Fruit fly (Drosophila melanogaster): ENCODE measurements around the gene Arf1.

Arf1 gene

DNA sequence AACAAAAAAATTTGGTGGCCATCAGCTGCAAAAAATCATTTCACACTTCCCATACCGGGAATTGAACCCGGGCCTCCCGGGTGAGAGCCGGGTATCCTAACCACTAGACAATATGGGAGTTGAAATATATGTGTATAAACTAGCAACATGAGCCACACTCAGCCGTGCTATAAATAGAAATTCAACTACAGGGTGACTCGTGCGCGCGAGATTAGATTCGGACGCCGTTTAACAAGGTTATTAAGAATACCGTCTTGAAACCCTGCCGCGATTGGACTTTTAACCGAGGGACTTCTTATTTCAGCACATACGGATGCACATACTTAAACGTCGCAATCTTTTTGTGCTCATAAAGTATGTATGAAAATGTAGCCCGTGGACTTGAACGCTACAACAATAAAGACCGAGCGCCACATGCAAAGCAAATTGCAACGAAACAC is 24.3 kb downstream of the Arf1 start (continued):
- TF ChIP-seq Deaf1 (tag; optimal IDR thresholded peaks at IDR 0.05) (no peak), Dip3 (GFP tag; optimal IDR thresholded peaks at IDR 0.05) (no peak), CG2712 (tag; optimal IDR thresholded peaks at IDR 0.05) (peak; percentile 17), jumu (GFP tag; optimal IDR thresholded peaks at IDR 0.05) (no peak), Rx (GFP tag; IDR thresholded peaks at IDR 0.05) (no peak), Sox100B (GFP tag; optimal IDR thresholded peaks at IDR 0.05) (no peak), hb (GFP tag; IDR thresholded peaks at IDR 0.05; ENCODE audit: partially characterized antibody) (peak; percentile 86), bsh (GFP tag; optimal IDR thresholded peaks at IDR 0.05) (peak in 1 of 2 experiments; percentile 1), run (tag; optimal IDR thresholded peaks at IDR 0.05) (no peak), cad (GFP tag; optimal IDR thresholded peaks at IDR 0.05) (peak; percentile 32), aop (GFP tag; IDR thresholded peaks at IDR 0.05) (no peak), twi (tag; optimal IDR thresholded peaks at IDR 0.05) (no peak), crol (GFP tag; IDR thresholded peaks at IDR 0.05) (no peak), z (GFP tag; IDR thresholded peaks at IDR 0.05) (no peak), pfk (GFP tag; optimal IDR thresholded peaks at IDR 0.05) (no peak), ase (GFP tag; IDR thresholded peaks at IDR 0.05) (no peak), pnt (GFP tag; optimal IDR thresholded peaks at IDR 0.05) (no peak), Vsx1 (GFP tag; optimal IDR thresholded peaks at IDR 0.05) (no peak), CG10321 (GFP tag; IDR thresholded peaks at IDR 0.05) (no peak), Ptx1 (GFP tag; IDR thresholded peaks at IDR 0.05) (no peak), CG8944 (GFP tag; optimal IDR thresholded peaks at IDR 0.05) (no peak), rib (GFP tag; IDR thresholded peaks at IDR 0.05) (0 out of 2 replicates have a peak, but pooled peaks have one; percentile 41), Lhr (GFP tag; optimal IDR thresholded peaks at IDR 0.05) (no peak), pros (GFP tag; optimal IDR thresholded peaks at IDR 0.05) (peak; percentile 31), az2 (GFP tag; optimal IDR thresholded peaks at IDR 0.05) (no peak), CG15269 (tag; optimal IDR thresholded peaks at IDR 0.05) (peak; percentile 4), Elba2 (GFP tag; optimal IDR thresholded peaks at IDR 0.05) (no peak), Max (GFP tag; optimal IDR thresholded peaks at IDR 0.05) (no peak), CG15479 (GFP tag; optimal IDR thresholded peaks at IDR 0.05) (no peak), stwl (tag; optimal IDR thresholded peaks at IDR 0.05) (no peak), CG7372 (GFP tag; IDR thresholded peaks at IDR 0.05) (no peak), CG16813 (GFP tag; IDR thresholded peaks at IDR 0.05; ENCODE audit: partially characterized antibody) (peak; percentile 95), PHDP (tag; optimal IDR thresholded peaks at IDR 0.05) (no peak), chn (GFP tag; optimal IDR thresholded peaks at IDR 0.05) (no peak), dysf (GFP tag; IDR thresholded peaks at IDR 0.05) (no peak), CG4360 (GFP tag; IDR thresholded peaks at IDR 0.05) (no peak), CG7987 (GFP tag; optimal IDR thresholded peaks at IDR 0.05) (no peak), CG13287 (GFP tag; IDR thresholded peaks at IDR 0.05; ENCODE audit: partially characterized antibody) (peak; percentile 72), grn (GFP tag; optimal IDR thresholded peaks at IDR 0.05) (no peak), CG14050 (GFP tag; IDR thresholded peaks at IDR 0.05) (no peak), Lpt (GFP tag; optimal IDR thresholded peaks at IDR 0.05) (no peak), CG10209 (GFP tag; optimal IDR thresholded peaks at IDR 0.05) (no peak), nmo (GFP tag; optimal IDR thresholded peaks at IDR 0.05) (no peak), HmgZ (tag; optimal IDR thresholded peaks at IDR 0.05) (peak; percentile 13), Ada2b (GFP tag; IDR thresholded peaks at IDR 0.05) (no peak), CG10565 (GFP tag; optimal IDR thresholded peaks at IDR 0.05) (no peak), zen2 (GFP tag; IDR thresholded peaks at IDR 0.05; ENCODE audit: partially characterized antibody) (peak; percentile 89; the same call in 2 of the 3 replicates), Six4 (GFP tag; optimal IDR thresholded peaks at IDR 0.05) (no peak), grau (tag; optimal IDR thresholded peaks at IDR 0.05) (no peak), trh (GFP tag; optimal IDR thresholded peaks at IDR 0.05) (no peak), Nf-YA (GFP tag; IDR thresholded peaks at IDR 0.05) (no peak), ERR (GFP tag; optimal IDR thresholded peaks at IDR 0.05) (no peak)

Data from whole organism, embryonic.